Worm (Caenorhabditis elegans) whole organism, midembryonic: Measurements from ENCODE around the gene clec-68.

ENCODE experiments used
- T22C8.4 ChIP-seq: fragments of 200-800 bp; sonication (Bioruptor generic); IDR thresholded peaks from 2 replicates; pipeline ENCODE4 v1.3.6; 2022; ENCODE audit warnings: missing genetic modification characterization, missing compliant biosample characterization
- cog-1 ChIP-seq: sonication (generic microtip); optimal IDR thresholded peaks from 2 replicates; lab custom pipeline; 2016; ENCODE audit warnings: missing genetic modification characterization, missing compliant biosample characterization
- flt-1 ChIP-seq: fragments of 200-800 bp; sonication (Bioruptor generic); IDR thresholded peaks from 2 replicates; pipeline ENCODE4 v1.3.6; 2022; ENCODE audit warnings: missing genetic modification characterization, missing compliant biosample characterization
- klf-2 ChIP-seq: fragments of 200-800 bp; sonication (Bioruptor generic); conservative IDR thresholded peaks from 2 replicates; pipeline ENCODE4 v1.3.6; 2022; ENCODE audit warnings: missing genetic modification reagents, missing genetic modification characterization, missing compliant biosample characterization
- med-1 ChIP-seq: sonication (generic microtip); optimal IDR thresholded peaks from 2 replicates; lab custom pipeline; 2017; ENCODE audit warnings: missing genetic modification characterization, mild to moderate bottlenecking, missing compliant biosample characterization, antibody characterized with exemption, missing genetic modification reagents; ENCODE audit not compliant: insufficient read depth
- ref-1 ChIP-seq: fragments of 200-800 bp; sonication (Bioruptor generic); conservative IDR thresholded peaks from 2 replicates; pipeline ENCODE4 v1.3.6; 2022; ENCODE audit warnings: missing genetic modification reagents, missing genetic modification characterization, missing compliant biosample characterization
- tab-1 ChIP-seq: fragments of 200-800 bp; sonication (Bioruptor generic); IDR thresholded peaks from 2 replicates; pipeline ENCODE4 v1.3.6; 2022; ENCODE audit warnings: missing genetic modification characterization, missing compliant biosample characterization
- ztf-23 ChIP-seq: fragments of 200-800 bp; sonication (Bioruptor generic); IDR thresholded peaks from 2 replicates; pipeline ENCODE4 v1.3.6; 2022; ENCODE audit warnings: missing genetic modification reagents, missing genetic modification characterization, missing compliant biosample characterization
- ztf-29 ChIP-seq: fragments of 200-800 bp; sonication (Bioruptor generic); IDR thresholded peaks from 2 replicates; pipeline ENCODE4 v1.3.6; 2022; ENCODE audit warnings: missing genetic modification reagents, missing genetic modification characterization, missing compliant biosample characterization

clec-68 gene

ce11 chrIV:3944459-3944858 lies 18.2 kb downstream of the clec-68 start, which contains the start of gene clec-72:
Gene clec-72 (plus strand): TSS chrIV:3944816.
- no peak for TF ChIP-seq ref-1 (GFP tag; lab: Robert Waterston, UW)
- TF ChIP-seq flt-1 (GFP tag; lab: Robert Waterston, UW), result no peak
- no peak for TF ChIP-seq T22C8.4 (GFP tag; lab: Robert Waterston, UW)
- no peak for TF ChIP-seq ztf-29 (GFP tag; lab: Robert Waterston, UW)
- TF ChIP-seq cog-1 (tag; lab: Kevin White, UChicago), result no peak
- TF ChIP-seq tab-1, result no peak
- no peak for TF ChIP-seq med-1 (GFP tag; lab: Kevin White, UChicago)
- no peak for TF ChIP-seq ztf-23 (GFP tag; lab: Robert Waterston, UW)
- no peak for TF ChIP-seq klf-2 (GFP tag; lab: Robert Waterston, UW)

- TF ChIP-seq med-1 (GFP tag; lab: Kevin White, UChicago), result no peak
- no peak for TF ChIP-seq ztf-29 (GFP tag; lab: Robert Waterston, UW)
Measured at ce11 chrIV:3956095-3956494, 29.9 kb downstream of the clec-68 start, which contains the start of gene clec-73. Gene clec-73 (minus strand): TSS chrIV:3956195.

ce11 chrIV:3956705-3957104 lies 30.5 kb downstream of the clec-68 start, which contains the start of gene clec-74:
Gene clec-74 (plus strand): TSS chrIV:3957005.
- TF ChIP-seq tab-1 (no peak), klf-2 (GFP tag; lab: Robert Waterston, UW) (no peak), med-1 (GFP tag; lab: Kevin White, UChicago) (no peak), flt-1 (GFP tag; lab: Robert Waterston, UW) (no peak), cog-1 (tag; lab: Kevin White, UChicago) (no peak), ref-1 (GFP tag; lab: Robert Waterston, UW) (no peak), ztf-29 (GFP tag; lab: Robert Waterston, UW) (no peak), T22C8.4 (GFP tag; lab: Robert Waterston, UW) (no peak), ztf-23 (GFP tag; lab: Robert Waterston, UW) (no peak)

DNA sequence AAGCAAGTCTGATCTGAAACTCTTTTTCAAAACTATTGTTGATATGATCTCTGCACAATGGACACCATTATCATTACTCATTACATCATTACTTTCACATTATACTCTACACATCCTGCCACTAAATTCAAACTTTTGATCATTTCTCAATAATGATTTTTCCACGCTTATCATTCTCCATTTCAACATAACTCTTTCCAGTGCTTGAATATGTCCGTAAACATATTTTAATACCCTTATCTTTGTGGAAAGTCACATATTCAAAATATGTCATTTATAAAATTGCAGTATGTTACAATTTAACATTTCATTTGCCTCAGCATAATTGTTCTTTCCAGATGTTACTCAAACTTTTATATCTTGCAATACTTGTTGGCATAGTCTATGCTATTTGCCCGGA lies 34.2 kb downstream of the clec-68 start, which contains the start of gene clec-75:
clec-75 (plus strand) TSS at position 339 of the 400 bp plus-strand sequence.
- TF ChIP-seq klf-2 (GFP tag; lab: Robert Waterston, UW) (no peak), flt-1 (GFP tag; lab: Robert Waterston, UW) (no peak), ztf-29 (GFP tag; lab: Robert Waterston, UW) (no peak)

ce11 chrIV:3962584-3962983 lies 36.4 kb downstream of the clec-68 start, which contains the start of gene Y46C8AM.1:
Gene Y46C8AM.1 (plus strand): TSS chrIV:3962884.
- TF ChIP-seq ztf-29 (GFP tag; lab: Robert Waterston, UW), result no peak
- no peak for TF ChIP-seq ref-1 (GFP tag; lab: Robert Waterston, UW)
- no peak for TF ChIP-seq ztf-23 (GFP tag; lab: Robert Waterston, UW)
- no peak for TF ChIP-seq med-1 (GFP tag; lab: Kevin White, UChicago)
- TF ChIP-seq klf-2 (GFP tag; lab: Robert Waterston, UW), result no peak
- TF ChIP-seq cog-1 (tag; lab: Kevin White, UChicago), result no peak
- TF ChIP-seq tab-1, result no peak
- no peak for TF ChIP-seq T22C8.4 (GFP tag; lab: Robert Waterston, UW)
- no peak for TF ChIP-seq flt-1 (GFP tag; lab: Robert Waterston, UW)

DNA sequence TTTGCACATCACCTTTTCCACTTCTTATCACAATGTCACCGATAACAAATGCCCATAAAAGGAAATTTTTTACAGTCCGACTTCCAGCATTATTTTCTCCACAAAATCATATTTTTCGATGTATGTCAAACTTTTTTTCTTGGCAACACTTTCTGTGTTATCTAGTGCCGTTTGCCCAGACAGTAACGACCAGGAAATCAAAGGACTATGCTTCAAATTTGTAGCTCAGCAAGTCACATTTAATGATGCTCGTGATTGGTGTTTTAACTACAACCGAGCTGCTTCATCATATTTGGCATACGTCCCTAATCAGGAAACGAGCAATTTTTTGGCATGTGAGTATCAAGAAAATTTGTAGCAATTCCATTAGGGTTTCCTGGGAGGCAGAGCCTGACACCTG lies 37.3 kb downstream of the clec-68 start:
- TF ChIP-seq tab-1, result no peak
- TF ChIP-seq T22C8.4 (GFP tag; lab: Robert Waterston, UW), result no peak
- TF ChIP-seq cog-1 (tag; lab: Kevin White, UChicago), result no peak
- TF ChIP-seq ztf-23 (GFP tag; lab: Robert Waterston, UW), result no peak
- no peak for TF ChIP-seq klf-2 (GFP tag; lab: Robert Waterston, UW)
- no peak for TF ChIP-seq med-1 (GFP tag; lab: Kevin White, UChicago)
- TF ChIP-seq ztf-29 (GFP tag; lab: Robert Waterston, UW), result no peak
- no peak for TF ChIP-seq ref-1 (GFP tag; lab: Robert Waterston, UW)
- no peak for TF ChIP-seq flt-1 (GFP tag; lab: Robert Waterston, UW)

ce11 chrIV:3965013-3965412 lies 38.8 kb downstream of the clec-68 start, which contains the start of gene clec-76:
Gene clec-76 (plus strand): TSS chrIV:3965246.
- TF ChIP-seq cog-1 (tag; lab: Kevin White, UChicago) (no peak), ref-1 (GFP tag; lab: Robert Waterston, UW) (no peak), ztf-23 (GFP tag; lab: Robert Waterston, UW) (no peak), med-1 (GFP tag; lab: Kevin White, UChicago) (no peak), ztf-29 (GFP tag; lab: Robert Waterston, UW) (no peak), flt-1 (GFP tag; lab: Robert Waterston, UW) (no peak), T22C8.4 (GFP tag; lab: Robert Waterston, UW) (no peak), tab-1 (no peak)

- TF ChIP-seq med-1 (GFP tag; lab: Kevin White, UChicago) (no peak), klf-2 (GFP tag; lab: Robert Waterston, UW) (no peak), ztf-29 (GFP tag; lab: Robert Waterston, UW) (no peak), cog-1 (tag; lab: Kevin White, UChicago) (no peak), flt-1 (GFP tag; lab: Robert Waterston, UW) (no peak), ref-1 (GFP tag; lab: Robert Waterston, UW) (no peak), tab-1 (no peak), ztf-23 (GFP tag; lab: Robert Waterston, UW) (no peak), T22C8.4 (GFP tag; lab: Robert Waterston, UW) (no peak)
Measured at ce11 chrIV:3973049-3973448, 46.8 kb downstream of the clec-68 start, which contains the start of gene clec-79. Gene clec-79 (plus strand): TSS chrIV:3973349.

- TF ChIP-seq flt-1 (GFP tag; lab: Robert Waterston, UW), result no peak
- no peak for TF ChIP-seq ref-1 (GFP tag; lab: Robert Waterston, UW)
- no peak for TF ChIP-seq ztf-23 (GFP tag; lab: Robert Waterston, UW)
- no peak for TF ChIP-seq cog-1 (tag; lab: Kevin White, UChicago)
- no peak for TF ChIP-seq tab-1
- TF ChIP-seq klf-2 (GFP tag; lab: Robert Waterston, UW), result no peak
- no peak for TF ChIP-seq ztf-29 (GFP tag; lab: Robert Waterston, UW)
- no peak for TF ChIP-seq T22C8.4 (GFP tag; lab: Robert Waterston, UW)
Measured at ce11 chrIV:3977965-3978523, 51.8 kb downstream of the clec-68 start, which contains the start of gene srh-220. Gene srh-220 (minus strand): TSS chrIV:3978015.
